Worm (Caenorhabditis elegans) whole organism, L4/young adult: ENCODE measurements around the gene T28A11.17.

Experiments used
- W03F9.2 ChIP-seq: fragments of 150-350 bp; optimal IDR thresholded peaks from 2 replicates; lab custom pipeline; 2014; ENCODE audit warnings: missing biosample characterization, missing genetic modification characterization
- dao-5 ChIP-seq: sonication (generic microtip); optimal IDR thresholded peaks from 2 replicates; lab custom pipeline; 2016; ENCODE audit warnings: missing genotype, missing genetic modification characterization, moderate library complexity, missing compliant biosample characterization
- him-1 ChIP-seq: sonication (generic microtip); optimal IDR thresholded peaks from 2 replicates; lab custom pipeline; 2016; ENCODE audit warnings: missing genotype, missing genetic modification reagents, missing genetic modification characterization, missing compliant biosample characterization

T28A11.17 gene

ce11 chrV:3266189-3266588 lies at the start of gene T28A11.17:
T28A11.17 (minus strand) TSS chrV:3266289.
- TF ChIP-seq dao-5 (tag; lab: Kevin White, UChicago) (no peak), W03F9.2 (tag; lab: Kevin White, UChicago) (no peak), him-1 (no peak)

ce11 chrV:3315308-3315707 lies 49.2 kb upstream of the T28A11.17 start, which contains the start of gene arrd-19:
arrd-19 (minus strand) TSS chrV:3315516.
- TF ChIP-seq dao-5 (tag; lab: Kevin White, UChicago) = no peak
- peak; percentile 18 for TF ChIP-seq him-1
- peak; percentile 16 for TF ChIP-seq W03F9.2 (tag; lab: Kevin White, UChicago)

- TF ChIP-seq him-1 = no peak
- no peak for TF ChIP-seq dao-5 (tag; lab: Kevin White, UChicago)
- no peak for TF ChIP-seq W03F9.2 (tag; lab: Kevin White, UChicago)
Observed at ce11 chrV:3312067-3312666, 46.1 kb upstream of the T28A11.17 start, which contains the start of gene arrd-18. arrd-18 (minus strand) TSS chrV:3312117.

DNA sequence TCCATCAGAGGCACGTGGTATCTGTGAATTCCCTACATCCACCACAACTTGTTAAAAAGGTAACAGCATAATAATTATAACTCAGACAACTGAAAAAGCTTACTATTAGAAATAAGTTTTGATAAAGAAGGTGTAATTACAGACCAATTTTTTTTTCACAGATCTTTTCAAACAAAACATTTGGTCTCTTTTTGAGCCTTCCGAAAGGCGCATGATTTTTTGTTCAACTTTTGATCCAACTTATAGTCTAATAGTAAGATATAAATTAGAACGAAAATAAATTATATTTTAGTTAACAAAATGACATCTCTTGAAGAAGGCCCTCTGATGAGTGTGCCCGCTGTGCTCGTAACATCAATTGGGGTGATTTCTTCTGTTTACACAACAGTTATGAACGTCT lies 42.1 kb upstream of the T28A11.17 start, which contains the start of gene srbc-3:
TSS of gene srbc-3 (plus strand) at position 301 of the 400 bp plus-strand sequence.
- TF ChIP-seq dao-5 (tag; lab: Kevin White, UChicago) (no peak), him-1 (no peak), W03F9.2 (tag; lab: Kevin White, UChicago) (no peak)

- no peak for TF ChIP-seq W03F9.2 (tag; lab: Kevin White, UChicago)
- TF ChIP-seq him-1 = no peak
- no peak for TF ChIP-seq dao-5 (tag; lab: Kevin White, UChicago)
Observed at ce11 chrV:3301898-3302297, 35.8 kb upstream of the T28A11.17 start, which contains the start of gene srbc-1. srbc-1 (minus strand) TSS chrV:3301998.

- TF ChIP-seq dao-5 (tag; lab: Kevin White, UChicago) (no peak), W03F9.2 (tag; lab: Kevin White, UChicago) (no peak), him-1 (no peak)
Observed at ce11 chrV:3299437-3299836, 33.3 kb upstream of the T28A11.17 start.

DNA sequence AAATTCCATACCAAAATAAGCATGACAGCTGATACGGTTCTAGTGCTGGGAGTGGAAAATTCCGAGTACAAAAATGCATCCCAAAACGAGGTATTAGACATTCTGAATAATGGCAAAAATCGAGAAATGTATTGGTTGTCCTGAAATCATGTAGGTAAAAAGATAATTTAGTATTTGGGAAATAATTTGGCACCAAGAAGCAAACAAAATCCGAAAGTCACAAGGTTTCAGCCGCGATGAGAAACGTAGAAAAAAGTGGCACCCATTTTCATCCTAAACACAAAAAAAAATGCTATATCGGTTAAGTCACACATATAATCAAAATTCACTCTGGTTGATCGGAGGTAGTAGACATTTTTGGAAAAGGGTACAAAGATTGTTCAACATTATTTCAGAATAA lies 31.7 kb upstream of the T28A11.17 start, which contains the start of gene srx-122:
TSS of gene srx-122 (minus strand) at position 101 of the 400 bp plus-strand sequence.
- TF ChIP-seq dao-5 (tag; lab: Kevin White, UChicago) = no peak

DNA sequence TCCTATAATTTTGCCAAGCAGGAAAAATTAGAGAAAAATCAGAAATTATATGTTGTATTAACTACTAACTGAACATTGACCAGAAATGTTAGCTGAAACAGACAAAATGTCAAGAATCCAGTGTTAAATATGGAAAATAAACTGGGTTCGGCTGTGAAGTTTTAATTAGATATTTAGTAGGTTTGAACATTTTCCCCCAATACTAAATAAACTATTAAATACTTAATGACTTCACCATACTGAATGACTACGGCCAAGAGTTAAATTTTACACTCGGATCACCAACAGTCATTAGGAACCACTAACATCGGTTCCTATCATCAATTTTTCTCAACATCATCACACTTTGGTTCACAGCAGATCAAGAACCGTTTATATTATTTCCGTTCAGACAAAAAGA lies 29.3 kb upstream of the T28A11.17 start:
- TF ChIP-seq W03F9.2 (tag; lab: Kevin White, UChicago) = no peak
- TF ChIP-seq him-1 = no peak
- no peak for TF ChIP-seq dao-5 (tag; lab: Kevin White, UChicago)

DNA sequence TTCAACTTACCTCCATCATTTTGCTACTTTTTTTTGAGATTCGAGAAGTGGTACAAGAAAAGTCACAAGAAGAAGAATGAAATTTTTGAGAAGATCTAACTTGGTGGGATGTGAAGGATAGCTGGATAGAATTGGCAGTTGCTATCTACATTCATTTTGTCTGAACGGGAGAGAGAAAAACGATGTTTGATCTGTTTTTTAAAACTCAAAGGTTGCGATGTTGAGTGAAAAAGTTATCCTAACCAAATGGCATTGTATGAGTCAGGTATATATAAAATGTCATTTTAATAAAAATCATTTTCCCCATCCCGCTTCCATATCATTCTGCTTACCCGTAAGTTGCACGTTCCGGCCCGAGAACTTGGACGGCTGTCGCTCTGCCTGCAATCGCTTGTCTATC lies 23.2 kb upstream of the T28A11.17 start, which contains the start of gene F35F10.6:
TSS of gene F35F10.6 (minus strand) at position 101 of the 400 bp plus-strand sequence.
- TF ChIP-seq W03F9.2 (tag; lab: Kevin White, UChicago) = no peak

DNA sequence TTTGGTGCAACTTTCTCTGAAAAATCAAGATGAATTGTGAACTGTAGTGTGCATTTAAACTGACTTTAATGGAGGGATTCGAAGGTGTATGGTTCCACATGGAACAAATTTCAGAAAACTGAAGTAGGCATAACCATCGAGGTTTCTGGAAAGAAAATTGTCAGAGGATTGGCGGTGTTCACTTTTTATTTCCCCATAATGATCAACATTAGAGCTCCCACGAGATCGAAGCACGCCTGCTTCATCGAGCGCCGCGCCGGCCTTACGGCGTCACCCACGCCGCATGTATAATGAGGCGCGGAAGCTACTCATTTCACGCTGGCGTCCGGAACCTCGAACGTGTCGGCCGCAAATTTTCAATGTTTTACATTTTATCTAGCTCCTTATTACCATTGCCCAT lies 22.0 kb upstream of the T28A11.17 start:
- TF ChIP-seq dao-5 (tag; lab: Kevin White, UChicago) (no peak), him-1 (no peak), W03F9.2 (tag; lab: Kevin White, UChicago) (no peak)

- no peak for TF ChIP-seq him-1
- no peak for TF ChIP-seq dao-5 (tag; lab: Kevin White, UChicago)
- TF ChIP-seq W03F9.2 (tag; lab: Kevin White, UChicago) = no peak
Observed at ce11 chrV:3287330-3287729, 21.2 kb upstream of the T28A11.17 start, which contains the start of gene F35F10.7. F35F10.7 (minus strand) TSS chrV:3287430.

ce11 chrV:3284629-3285028 lies 18.5 kb upstream of the T28A11.17 start, which contains the start of gene F35F10.5:
F35F10.5 (plus strand) TSS chrV:3284929.
- TF ChIP-seq him-1 (no peak), W03F9.2 (tag; lab: Kevin White, UChicago) (no peak), dao-5 (tag; lab: Kevin White, UChicago) (no peak)

DNA sequence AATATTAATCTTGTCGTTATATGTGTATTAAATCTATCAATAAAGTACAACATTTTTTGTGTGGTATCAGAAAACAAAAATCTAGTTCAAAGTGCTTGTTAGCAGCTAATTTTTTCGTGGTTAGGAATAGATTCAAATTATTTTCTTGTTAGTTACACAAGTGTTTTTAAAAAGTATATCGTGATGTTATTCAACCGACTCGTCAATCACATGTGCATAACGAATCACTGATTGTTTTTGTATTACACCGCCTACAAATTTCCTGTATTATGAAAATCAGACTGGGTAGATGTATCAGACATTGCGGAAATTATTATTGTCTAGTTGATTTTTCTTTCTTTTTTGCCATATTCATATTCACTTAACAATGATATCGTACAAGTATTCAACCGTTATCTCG lies 16.9 kb upstream of the T28A11.17 start, which contains the start of gene str-64:
TSS of gene str-64 (plus strand) at position 301 of the 400 bp plus-strand sequence.
- TF ChIP-seq dao-5 (tag; lab: Kevin White, UChicago) = no peak
- TF ChIP-seq him-1 = no peak
- no peak for TF ChIP-seq W03F9.2 (tag; lab: Kevin White, UChicago)

ce11 chrV:3281523-3281922 lies 15.4 kb upstream of the T28A11.17 start, which contains the start of gene T28A11.25:
T28A11.25 (plus strand) TSS chrV:3281823.
- TF ChIP-seq W03F9.2 (tag; lab: Kevin White, UChicago) (no peak), him-1 (no peak), dao-5 (tag; lab: Kevin White, UChicago) (no peak)
